Fruit fly (Drosophila melanogaster) whole organism, embryonic: Measurements from ENCODE around the gene Trl.

Experiments
- ATbp ChIP-seq: fragments of 200-800 bp; sonication (Bioruptor generic); optimal IDR thresholded peaks from 2 replicates; lab custom pipeline; 2017; ENCODE audit warnings: missing biosample characterization, mild to moderate bottlenecking, missing genetic modification characterization, missing genetic modification reagents
- Atf-2 ChIP-seq: fragments of 200-800 bp; sonication (Bioruptor generic); optimal IDR thresholded peaks from 2 replicates; lab custom pipeline; 2016; ENCODE audit warnings: missing biosample characterization, missing genetic modification characterization
- Bgb ChIP-seq: fragments of 200-800 bp; sonication (Bioruptor generic); IDR thresholded peaks from 2 replicates; pipeline ENCODE4 v1.3.6; 2022; ENCODE audit warnings: missing biosample characterization, missing genetic modification characterization; ENCODE audit not compliant: partially characterized antibody
- C15 ChIP-seq: fragments of 200-800 bp; sonication (Bioruptor generic); IDR thresholded peaks from 3 replicates; pipeline ENCODE4 v1.3.6; 2022; ENCODE audit warnings: missing biosample characterization, missing genetic modification characterization
- CG10274 ChIP-seq: fragments of 200-800 bp; sonication (Bioruptor generic); optimal IDR thresholded peaks from 3 replicates; lab custom pipeline; 2017; ENCODE audit warnings: missing biosample characterization, mild to moderate bottlenecking, missing genetic modification characterization
- CG10366 ChIP-seq: fragments of 200-800 bp; sonication (Bioruptor generic); IDR thresholded peaks from 2 replicates; pipeline ENCODE4 v1.3.6; 2022; ENCODE audit warnings: missing biosample characterization, missing genetic modification characterization
- CG10431 ChIP-seq: fragments of 200-800 bp; sonication (Bioruptor generic); optimal IDR thresholded peaks from 3 replicates; lab custom pipeline; 2018; ENCODE audit warnings: missing biosample characterization, mild to moderate bottlenecking, missing genetic modification characterization
- CG11696 ChIP-seq: fragments of 200-800 bp; sonication (Bioruptor generic); IDR thresholded peaks from 2 replicates; pipeline ENCODE4 v1.3.6; 2022; ENCODE audit warnings: missing biosample characterization, missing genetic modification characterization
- CG12769 ChIP-seq: fragments of 200-800 bp; sonication (Bioruptor generic); optimal IDR thresholded peaks from 2 replicates; lab custom pipeline; 2019; ENCODE audit warnings: missing biosample characterization, mild to moderate bottlenecking, missing genetic modification characterization, moderate library complexity
- CG13287 ChIP-seq: fragments of 200-800 bp; sonication (Bioruptor generic); IDR thresholded peaks from 2 replicates; pipeline ENCODE4 v1.3.6; 2022; ENCODE audit warnings: missing biosample characterization, missing genetic modification characterization; ENCODE audit not compliant: partially characterized antibody
- CG2202 ChIP-seq: fragments of 200-800 bp; sonication (Bioruptor generic); optimal IDR thresholded peaks from 2 replicates; lab custom pipeline; 2018; ENCODE audit warnings: missing biosample characterization, mild to moderate bottlenecking, missing genetic modification characterization
- CG30403 ChIP-seq: fragments of 200-800 bp; sonication (Bioruptor generic); optimal IDR thresholded peaks from 3 replicates; lab custom pipeline; 2016; ENCODE audit warnings: missing biosample characterization, missing genetic modification characterization
- CG4360 ChIP-seq: fragments of 200-800 bp; sonication (Bioruptor generic); IDR thresholded peaks from 2 replicates; pipeline ENCODE4 v1.3.6; 2022; ENCODE audit warnings: missing biosample characterization, missing genetic modification characterization
- CG4707 ChIP-seq: fragments of 200-800 bp; sonication (Bioruptor generic); optimal IDR thresholded peaks from 2 replicates; lab custom pipeline; 2018; ENCODE audit warnings: missing biosample characterization, mild to moderate bottlenecking, missing genetic modification characterization, moderate library complexity
- CG6654 ChIP-seq: fragments of 200-800 bp; sonication (Bioruptor generic); optimal IDR thresholded peaks from 2 replicates; lab custom pipeline; 2017; ENCODE audit warnings: missing biosample characterization, mild to moderate bottlenecking, missing genetic modification characterization
- CG7556 ChIP-seq: fragments of 200-800 bp; sonication (Bioruptor generic); optimal IDR thresholded peaks from 2 replicates; lab custom pipeline; 2017; ENCODE audit warnings: missing biosample characterization, mild to moderate bottlenecking, missing genetic modification characterization
- CG7786 ChIP-seq: fragments of 200-800 bp; sonication (Bioruptor generic); optimal IDR thresholded peaks from 2 replicates; lab custom pipeline; 2016; ENCODE audit warnings: missing biosample characterization, missing genetic modification characterization
- CG8765 ChIP-seq: fragments of 200-800 bp; sonication (Bioruptor generic); IDR thresholded peaks from 2 replicates; pipeline ENCODE4 v1.3.6; 2022; ENCODE audit warnings: missing biosample characterization, missing genetic modification characterization
- CG9817 ChIP-seq: fragments of 200-800 bp; sonication (Bioruptor generic); optimal IDR thresholded peaks from 2 replicates; lab custom pipeline; 2018; ENCODE audit warnings: missing biosample characterization, mild to moderate bottlenecking, missing genetic modification characterization, moderate library complexity
- Dek ChIP-seq: fragments of 200-800 bp; sonication (Bioruptor generic); optimal IDR thresholded peaks from 3 replicates; lab custom pipeline; 2019; ENCODE audit warnings: missing biosample characterization, mild to moderate bottlenecking, missing genetic modification characterization, moderate library complexity
- Dip2 ChIP-seq: fragments of 200-800 bp; sonication (Bioruptor generic); IDR thresholded peaks from 2 replicates; pipeline ENCODE4 v1.3.6; 2022; ENCODE audit warnings: missing biosample characterization, missing genetic modification characterization
- Dp ChIP-seq: fragments of 200-800 bp; sonication (Bioruptor generic); optimal IDR thresholded peaks from 2 replicates; lab custom pipeline; 2018; ENCODE audit warnings: missing biosample characterization, mild to moderate bottlenecking, missing genetic modification characterization, moderate library complexity
- Dref ChIP-seq: fragments of 200-800 bp; sonication (Bioruptor generic); IDR thresholded peaks from 2 replicates; pipeline ENCODE4 v1.3.6; 2022; ENCODE audit warnings: missing biosample characterization, missing genetic modification characterization
- ERR ChIP-seq: fragments of 200-800 bp; sonication (Bioruptor generic); optimal IDR thresholded peaks from 2 replicates; lab custom pipeline; 2016; ENCODE audit warnings: missing biosample characterization, missing genetic modification characterization
- HmgD ChIP-seq: fragments of 200-800 bp; sonication (Bioruptor generic); optimal IDR thresholded peaks from 3 replicates; lab custom pipeline; 2016; ENCODE audit warnings: missing biosample characterization, missing genetic modification characterization
- Hr39 ChIP-seq: fragments of >200 bp; optimal IDR thresholded peaks from 2 replicates; lab custom pipeline; 2017
- Hr51 ChIP-seq, 2 experiments: fragments of 200-800 bp; sonication (Bioruptor generic); optimal IDR thresholded peaks; 2 replicates in 1 of 2; 3 replicates in 1 of 2; lab custom pipeline; 2016 to 2018; ENCODE audit warnings: missing biosample characterization in 2 of 2, missing genetic modification characterization in 2 of 2, mild to moderate bottlenecking in 1 of 2, moderate library complexity in 1 of 2
- NFAT ChIP-seq: fragments of 200-800 bp; sonication (Bioruptor generic); IDR thresholded peaks from 2 replicates; pipeline ENCODE4 v1.3.6; 2022; ENCODE audit warnings: missing biosample characterization, missing genetic modification characterization
- Neu2 ChIP-seq: fragments of 200-800 bp; sonication (Bioruptor generic); optimal IDR thresholded peaks from 3 replicates; lab custom pipeline; 2016; ENCODE audit warnings: missing biosample characterization, missing genetic modification characterization, borderline replicate concordance
- Oaz ChIP-seq: fragments of 200-800 bp; sonication (Bioruptor generic); IDR thresholded peaks from 2 replicates; pipeline ENCODE4 v1.3.6; 2022; ENCODE audit warnings: missing biosample characterization, missing genetic modification characterization
- Trl ChIP-seq, 3 experiments: fragments of >200 bp in 2 of 3; fragments of 200-800 bp in 1 of 3; sonication (Bioruptor generic) in 1 of 3; optimal IDR thresholded peaks; 2 replicates in 1 of 3; 3 replicates in 2 of 3; lab custom pipeline; 2016 to 2017; ENCODE audit warnings: missing biosample characterization in 1 of 3, missing genetic modification characterization in 1 of 3
- aop ChIP-seq: fragments of 200-800 bp; sonication (Bioruptor generic); IDR thresholded peaks from 2 replicates; pipeline ENCODE4 v1.3.6; 2022; ENCODE audit warnings: missing biosample characterization, missing genetic modification characterization
- bbx ChIP-seq: fragments of 200-800 bp; sonication (Bioruptor generic); IDR thresholded peaks from 2 replicates; pipeline ENCODE4 v1.3.6; 2022; ENCODE audit warnings: missing biosample characterization, missing genetic modification characterization; ENCODE audit not compliant: partially characterized antibody
- cad ChIP-seq: fragments of >200 bp; optimal IDR thresholded peaks from 2 replicates; lab custom pipeline; 2017; ENCODE audit warnings: missing biosample characterization, missing genetic modification characterization
- danr ChIP-seq: fragments of 200-800 bp; sonication (Bioruptor generic); IDR thresholded peaks from 2 replicates; pipeline ENCODE4 v1.3.6; 2022; ENCODE audit warnings: missing biosample characterization, missing genetic modification characterization
- fd3F ChIP-seq: fragments of 200-800 bp; sonication (Bioruptor generic); optimal IDR thresholded peaks from 2 replicates; lab custom pipeline; 2018; ENCODE audit warnings: missing biosample characterization, mild to moderate bottlenecking, missing genetic modification characterization, moderate library complexity
- grn ChIP-seq: fragments of 200-800 bp; sonication (Bioruptor generic); optimal IDR thresholded peaks from 3 replicates; lab custom pipeline; 2017; ENCODE audit warnings: missing biosample characterization, missing genetic modification characterization
- ind ChIP-seq: fragments of 200-800 bp; sonication (Bioruptor generic); optimal IDR thresholded peaks from 3 replicates; lab custom pipeline; 2016; ENCODE audit warnings: missing biosample characterization, missing genetic modification characterization
- jigr1 ChIP-seq: fragments of 200-800 bp; sonication (Bioruptor generic); IDR thresholded peaks from 3 replicates; pipeline ENCODE4 v1.3.6; 2022; ENCODE audit warnings: missing biosample characterization, missing genetic modification characterization
- jumu ChIP-seq: fragments of 200-800 bp; sonication (Bioruptor generic); optimal IDR thresholded peaks from 3 replicates; lab custom pipeline; 2016; ENCODE audit warnings: missing biosample characterization, missing genetic modification characterization
- luna ChIP-seq: fragments of 200-800 bp; sonication (Bioruptor generic); optimal IDR thresholded peaks from 2 replicates; lab custom pipeline; 2016; ENCODE audit warnings: missing biosample characterization, missing genetic modification characterization
- nerfin-1 ChIP-seq: fragments of 200-800 bp; sonication (Bioruptor generic); optimal IDR thresholded peaks from 3 replicates; lab custom pipeline; 2019; ENCODE audit warnings: missing biosample characterization, mild to moderate bottlenecking, missing genetic modification characterization, moderate library complexity
- peb ChIP-seq: fragments of 200-800 bp; sonication (Bioruptor generic); IDR thresholded peaks from 2 replicates; pipeline ENCODE4 v1.3.6; 2022; ENCODE audit warnings: missing biosample characterization, missing genetic modification characterization
- sd ChIP-seq: fragments of 200-800 bp; sonication (Bioruptor generic); optimal IDR thresholded peaks from 3 replicates; lab custom pipeline; 2018; ENCODE audit warnings: missing biosample characterization, mild to moderate bottlenecking, missing genetic modification characterization, moderate library complexity
- sim ChIP-seq: fragments of 200-800 bp; sonication (Bioruptor generic); IDR thresholded peaks from 2 replicates; pipeline ENCODE4 v1.3.6; 2022; ENCODE audit warnings: missing biosample characterization, missing genetic modification characterization
- slp2 ChIP-seq: fragments of 200-800 bp; sonication (Bioruptor generic); optimal IDR thresholded peaks from 2 replicates; lab custom pipeline; 2016; ENCODE audit warnings: missing biosample characterization, missing genetic modification characterization
- sna ChIP-seq: fragments of 200-800 bp; sonication (Bioruptor generic); IDR thresholded peaks from 2 replicates; pipeline ENCODE4 v1.3.6; 2022; ENCODE audit warnings: missing biosample characterization, missing genetic modification characterization; ENCODE audit not compliant: partially characterized antibody
- stc ChIP-seq: fragments of 200-800 bp; sonication (Bioruptor generic); IDR thresholded peaks from 2 replicates; pipeline ENCODE4 v1.3.6; 2022; ENCODE audit warnings: missing biosample characterization, missing genetic modification characterization
- vvl ChIP-seq: fragments of 200-800 bp; sonication (Bioruptor generic); IDR thresholded peaks from 2 replicates; pipeline ENCODE4 v1.3.6; 2022; ENCODE audit warnings: missing biosample characterization, missing genetic modification characterization

Trl gene

dm6 chr3L:14781082-14781862 is 20.4 kb upstream of the Trl start (continued):
- TF ChIP-seq ERR (GFP tag; lab: Kevin White, UChicago) (peak; percentile 30), Dek (tag; lab: Kevin White, UChicago) (peak; percentile 26), CG11696 (GFP tag; lab: Robert Waterston, UW) (no peak; the same call in 1 of the 2 replicates), Bgb (peak; percentile 24; the same call in 1 of the 2 replicates), CG4707 (GFP tag; lab: Kevin White, UChicago) (peak; percentile 61), peb (no peak), CG8765 (GFP tag; lab: Robert Waterston, UW) (no peak), CG4360 (GFP tag; lab: Robert Waterston, UW) (peak; percentile 67), bbx (GFP tag; lab: Robert Waterston, UW) (no peak), Dref (GFP tag; lab: Robert Waterston, UW) (no peak), cad (GFP tag; lab: Kevin White, UChicago) (no peak), CG10274 (GFP tag; lab: Kevin White, UChicago) (no peak), aop (GFP tag; lab: Robert Waterston, UW) (peak; percentile 93), fd3F (GFP tag; lab: Kevin White, UChicago) (peak; percentile 14), CG7556 (peak; percentile 79), CG2202 (tag; lab: Kevin White, UChicago) (peak; percentile 13), C15 (GFP tag; lab: Robert Waterston, UW) (no peak), slp2 (GFP tag; lab: Kevin White, UChicago) (no peak), jigr1 (no peak), Hr51 (GFP tag; optimal IDR thresholded peaks at IDR 0.05; lab: Kevin White, UChicago) (peak in 1 of 2 experiments; percentile 58), Hr39 (lab: Kevin White, UChicago) (no peak), CG10366 (GFP tag; lab: Robert Waterston, UW) (peak; percentile 55; the same call in 1 of the 2 replicates), CG13287 (GFP tag; lab: Robert Waterston, UW) (peak; percentile 47; the same call in 1 of the 2 replicates), stc (GFP tag; lab: Robert Waterston, UW) (peak; percentile 57; the same call in 1 of the 2 replicates), luna (GFP tag; lab: Kevin White, UChicago) (peak; percentile 51), nerfin-1 (peak; percentile 88), CG10431 (GFP tag; lab: Kevin White, UChicago) (peak; percentile 56), Oaz (no peak), vvl (GFP tag; lab: Robert Waterston, UW) (peak; percentile 54), CG9817 (tag; lab: Kevin White, UChicago) (peak; percentile 20), CG30403 (peak; percentile 68), Atf-2 (GFP tag; lab: Kevin White, UChicago) (peak; percentile 65), sim (GFP tag; lab: Robert Waterston, UW) (no peak), Neu2 (GFP tag; lab: Kevin White, UChicago) (no peak), Dip2 (GFP tag; lab: Robert Waterston, UW) (no peak), HmgD (GFP tag; lab: Kevin White, UChicago) (no peak), danr (GFP tag; lab: Robert Waterston, UW) (0 out of 2 replicates have a peak, but pooled peaks have one; percentile 9), Dp (no peak), grn (GFP tag; lab: Kevin White, UChicago) (no peak), ATbp (GFP tag; lab: Kevin White, UChicago) (peak; percentile 47), NFAT (no peak), CG12769 (tag; lab: Kevin White, UChicago) (peak; percentile 81), jumu (GFP tag; lab: Kevin White, UChicago) (no peak), CG7786 (GFP tag; lab: Kevin White, UChicago) (no peak), CG6654 (GFP tag; lab: Kevin White, UChicago) (peak; percentile 60), ind (GFP tag; lab: Kevin White, UChicago) (peak; percentile 51), sd (tag; lab: Kevin White, UChicago) (peak; percentile 94), sna (peak; percentile 51; the same call in 1 of the 2 replicates), Trl (optimal IDR thresholded peaks at IDR 0.05; lab: Kevin White, UChicago) (peak; percentile 91 to 93), Trl (GFP tag; optimal IDR thresholded peaks at IDR 0.05; lab: Kevin White, UChicago) (peak; percentile 59)
